Worm (Caenorhabditis elegans) whole organism, young adult: ENCODE measurements around the gene B0280.11.
A peak's percentile ranks its signal among the peaks of the same experiment; 100 is the strongest.

Source experiments
- B0035.1 ChIP-seq: sonication (generic microtip); optimal IDR thresholded peaks from 2 replicates; lab custom pipeline; 2016; ENCODE audit warnings: missing genetic modification characterization, mild to moderate bottlenecking, missing compliant biosample characterization, missing genotype, missing genetic modification reagents
- F23B12.7 ChIP-seq: sonication (generic microtip); optimal IDR thresholded peaks from 2 replicates; lab custom pipeline; 2017; ENCODE audit warnings: missing genetic modification characterization, mild to moderate bottlenecking, missing compliant biosample characterization, antibody characterized with exemption, moderate library complexity; ENCODE audit not compliant: insufficient read depth
- F33H1.4 ChIP-seq: fragments of 200-800 bp; sonication (Bioruptor generic); IDR thresholded peaks from 2 replicates; pipeline ENCODE4 v1.3.6; 2022; ENCODE audit warnings: missing genetic modification reagents, missing genetic modification characterization, missing compliant biosample characterization
- F37B4.10 ChIP-seq: fragments of 200-800 bp; sonication (Bioruptor generic); IDR thresholded peaks from 2 replicates; pipeline ENCODE4 v1.3.6; 2022; ENCODE audit warnings: missing genetic modification characterization, missing compliant biosample characterization
- F39B2.1 ChIP-seq: fragments of 200-800 bp; sonication (Bioruptor generic); IDR thresholded peaks from 2 replicates; pipeline ENCODE4 v1.3.6; 2022; ENCODE audit warnings: missing genetic modification reagents, missing genetic modification characterization, missing compliant biosample characterization
- F55B11.4 ChIP-seq: sonication (generic microtip); optimal IDR thresholded peaks from 2 replicates; lab custom pipeline; 2016; ENCODE audit warnings: missing compliant biosample characterization, missing genetic modification characterization, borderline replicate concordance; ENCODE audit not compliant: insufficient read depth
- F57A8.1 ChIP-seq: fragments of 200-800 bp; sonication (Bioruptor generic); optimal IDR thresholded peaks from 2 replicates; lab custom pipeline; 2018; ENCODE audit warnings: mild to moderate bottlenecking, missing genetic modification characterization, moderate library complexity, missing compliant biosample characterization
- F57C9.4 ChIP-seq: sonication (generic microtip); optimal IDR thresholded peaks from 2 replicates; lab custom pipeline; 2017; ENCODE audit warnings: mild to moderate bottlenecking, missing genetic modification characterization, missing compliant biosample characterization
- T26A5.8 ChIP-seq: sonication (generic microtip); optimal IDR thresholded peaks from 2 replicates; lab custom pipeline; 2016; ENCODE audit warnings: missing genetic modification characterization, missing compliant biosample characterization
- Y53F4B.3 ChIP-seq: fragments of 200-800 bp; sonication (Bioruptor generic); IDR thresholded peaks from 2 replicates; pipeline ENCODE4 v1.3.6; 2022; ENCODE audit warnings: missing genetic modification reagents, missing genetic modification characterization, missing compliant biosample characterization
- Y56A3A.18 ChIP-seq: fragments of 200-800 bp; sonication (Bioruptor generic); IDR thresholded peaks from 2 replicates; pipeline ENCODE4 v1.3.6; 2022; ENCODE audit warnings: missing genetic modification reagents, missing genetic modification characterization, missing compliant biosample characterization
- Y67H2A.10 ChIP-seq: fragments of 200-800 bp; sonication (Bioruptor generic); conservative IDR thresholded peaks from 2 replicates; pipeline ENCODE4 v1.3.6; 2022; ENCODE audit warnings: missing genetic modification reagents, missing genetic modification characterization, missing compliant biosample characterization
- Y79H2A.3 ChIP-seq: fragments of 200-800 bp; sonication (Bioruptor generic); conservative IDR thresholded peaks from 2 replicates; pipeline ENCODE4 v1.3.6; 2022; ENCODE audit warnings: missing genetic modification reagents, missing genetic modification characterization, missing compliant biosample characterization
- ZK185.1 ChIP-seq: sonication (generic microtip); optimal IDR thresholded peaks from 2 replicates; lab custom pipeline; 2016; ENCODE audit warnings: mild to moderate bottlenecking, missing genetic modification characterization, missing compliant biosample characterization; ENCODE audit not compliant: poor library complexity, severe bottlenecking
- aptf-2 ChIP-seq: fragments of 200-800 bp; sonication (Bioruptor generic); conservative IDR thresholded peaks from 2 replicates; pipeline ENCODE4 v1.3.6; 2022; ENCODE audit warnings: missing genetic modification reagents, missing genetic modification characterization, missing compliant biosample characterization
- aptf-3 ChIP-seq: fragments of 200-800 bp; sonication (Bioruptor generic); IDR thresholded peaks from 2 replicates; pipeline ENCODE4 v1.3.6; 2022; ENCODE audit warnings: missing genetic modification characterization, missing compliant biosample characterization
- attf-3 ChIP-seq: fragments of 200-800 bp; sonication (Bioruptor generic); conservative IDR thresholded peaks from 2 replicates; pipeline ENCODE4 v1.3.6; 2022; ENCODE audit warnings: missing genetic modification reagents, missing genetic modification characterization, missing compliant biosample characterization
- ceh-79 ChIP-seq: sonication (generic microtip); optimal IDR thresholded peaks from 2 replicates; lab custom pipeline; 2017; ENCODE audit warnings: mild to moderate bottlenecking, missing genetic modification characterization, missing compliant biosample characterization
- chd-7 ChIP-seq: sonication (generic microtip); optimal IDR thresholded peaks from 2 replicates; lab custom pipeline; 2016; ENCODE audit warnings: mild to moderate bottlenecking, missing genetic modification characterization, moderate library complexity, missing compliant biosample characterization
- die-1 ChIP-seq: sonication (generic microtip); optimal IDR thresholded peaks from 2 replicates; lab custom pipeline; 2016; ENCODE audit warnings: missing genotype, mild to moderate bottlenecking, missing genetic modification characterization, missing compliant biosample characterization
- dpff-1 ChIP-seq: sonication (generic microtip); optimal IDR thresholded peaks from 2 replicates; lab custom pipeline; 2017; ENCODE audit warnings: mild to moderate bottlenecking, missing genetic modification characterization, missing compliant biosample characterization
- dpl-1 ChIP-seq: fragments of 150-350 bp; optimal IDR thresholded peaks from 2 replicates; lab custom pipeline; 2014; ENCODE audit warnings: missing biosample characterization, missing genetic modification reagents, missing genetic modification characterization
- egl-18 ChIP-seq: fragments of 200-800 bp; sonication (Bioruptor generic); IDR thresholded peaks from 2 replicates; pipeline ENCODE4 v1.3.6; 2022; ENCODE audit warnings: missing genetic modification reagents, missing genetic modification characterization, missing compliant biosample characterization
- egrh-3 ChIP-seq: fragments of 200-800 bp; sonication (Bioruptor generic); IDR thresholded peaks from 2 replicates; pipeline ENCODE4 v1.3.6; 2022; ENCODE audit warnings: missing genetic modification reagents, missing genetic modification characterization, missing compliant biosample characterization
- fkh-3 ChIP-seq: sonication (generic microtip); optimal IDR thresholded peaks from 2 replicates; lab custom pipeline; 2016; ENCODE audit warnings: mild to moderate bottlenecking, missing genetic modification characterization, missing compliant biosample characterization
- him-1 ChIP-seq: sonication (generic microtip); optimal IDR thresholded peaks from 2 replicates; lab custom pipeline; 2016; ENCODE audit warnings: missing genotype, missing genetic modification reagents, missing genetic modification characterization, missing compliant biosample characterization
- hlh-12 ChIP-seq: sonication (generic microtip); optimal IDR thresholded peaks from 2 replicates; lab custom pipeline; 2016; ENCODE audit warnings: missing genetic modification characterization, missing compliant biosample characterization
- hmg-20 ChIP-seq: fragments of 200-800 bp; sonication (Bioruptor generic); IDR thresholded peaks from 2 replicates; pipeline ENCODE4 v1.3.6; 2022; ENCODE audit warnings: missing genetic modification reagents, missing genetic modification characterization, missing compliant biosample characterization
- hsf-1 ChIP-seq: fragments of 200-800 bp; sonication (Bioruptor generic); IDR thresholded peaks from 2 replicates; pipeline ENCODE4 v1.3.6; 2022; ENCODE audit warnings: missing genetic modification reagents, missing genetic modification characterization, missing compliant biosample characterization
- lag-1 ChIP-seq: fragments of 200-800 bp; sonication (Bioruptor generic); IDR thresholded peaks from 2 replicates; pipeline ENCODE4 v1.3.6; 2022; ENCODE audit warnings: missing genetic modification reagents, missing genetic modification characterization, missing compliant biosample characterization
- lin-26 ChIP-seq: fragments of 200-800 bp; sonication (Bioruptor generic); IDR thresholded peaks from 2 replicates; pipeline ENCODE4 v1.3.6; 2022; ENCODE audit warnings: missing genetic modification reagents, missing genetic modification characterization, missing compliant biosample characterization
- lsy-27 ChIP-seq: sonication (generic microtip); optimal IDR thresholded peaks from 2 replicates; lab custom pipeline; 2017; ENCODE audit warnings: missing genetic modification characterization, mild to moderate bottlenecking, missing compliant biosample characterization, antibody characterized with exemption, missing genotype, borderline replicate concordance; ENCODE audit not compliant: insufficient read depth
- madf-3 ChIP-seq: fragments of 200-800 bp; sonication (Bioruptor generic); IDR thresholded peaks from 2 replicates; pipeline ENCODE4 v1.3.6; 2022; ENCODE audit warnings: missing genetic modification reagents, missing genetic modification characterization, missing compliant biosample characterization
- nfya-1 ChIP-seq: sonication (generic microtip); optimal IDR thresholded peaks from 2 replicates; lab custom pipeline; 2017; ENCODE audit warnings: antibody characterized with exemption, missing compliant biosample characterization, missing genetic modification characterization, borderline replicate concordance; ENCODE audit not compliant: insufficient read depth
- nfya-2 ChIP-seq: fragments of 200-800 bp; sonication (Bioruptor generic); IDR thresholded peaks from 2 replicates; pipeline ENCODE4 v1.3.6; 2022; ENCODE audit warnings: missing genetic modification reagents, missing genetic modification characterization, missing compliant biosample characterization
- nhr-179 ChIP-seq: sonication (generic microtip); optimal IDR thresholded peaks from 2 replicates; lab custom pipeline; 2016; ENCODE audit warnings: mild to moderate bottlenecking, missing genetic modification characterization, missing compliant biosample characterization
- nhr-80 ChIP-seq: sonication (generic microtip); optimal IDR thresholded peaks from 2 replicates; lab custom pipeline; 2016; ENCODE audit warnings: missing genetic modification characterization, missing compliant biosample characterization
- pbrm-1 ChIP-seq: fragments of 200-800 bp; sonication (Bioruptor generic); IDR thresholded peaks from 2 replicates; pipeline ENCODE4 v1.3.6; 2022; ENCODE audit warnings: missing genetic modification reagents, missing genetic modification characterization, missing compliant biosample characterization
- pha-4 ChIP-seq: fragments of 150-350 bp; sonication (generic microtip); optimal IDR thresholded peaks from 2 replicates; lab custom pipeline; 2014; ENCODE audit warnings: missing biosample characterization, missing genetic modification reagents, missing genetic modification characterization
- sdz-38 ChIP-seq: sonication (generic microtip); optimal IDR thresholded peaks from 2 replicates; lab custom pipeline; 2016; ENCODE audit warnings: missing genotype, missing genetic modification characterization, missing compliant biosample characterization
- snpc-1.3 ChIP-seq: sonication (generic microtip); optimal IDR thresholded peaks from 2 replicates; lab custom pipeline; 2017; ENCODE audit warnings: missing genetic modification characterization, mild to moderate bottlenecking, missing compliant biosample characterization, antibody characterized with exemption, moderate library complexity, missing genotype, missing genetic modification reagents; ENCODE audit not compliant: insufficient read depth
- sptf-2 ChIP-seq: fragments of 200-800 bp; sonication (Bioruptor generic); optimal IDR thresholded peaks from 2 replicates; lab custom pipeline; 2018; ENCODE audit warnings: mild to moderate bottlenecking, missing genetic modification characterization, missing compliant biosample characterization
- unc-62 ChIP-seq: fragments of 150-350 bp; optimal IDR thresholded peaks from 2 replicates; lab custom pipeline; 2014; ENCODE audit warnings: missing biosample characterization, missing genetic modification reagents, missing genetic modification characterization
- xnd-1 ChIP-seq: sonication (generic microtip); optimal IDR thresholded peaks from 2 replicates; lab custom pipeline; 2016; ENCODE audit warnings: missing genotype, missing genetic modification reagents, missing genetic modification characterization, missing compliant biosample characterization
- zim-3 ChIP-seq: sonication (generic microtip); optimal IDR thresholded peaks from 2 replicates; lab custom pipeline; 2017; ENCODE audit warnings: mild to moderate bottlenecking, missing genetic modification characterization, moderate library complexity, missing compliant biosample characterization
- ztf-25 ChIP-seq: fragments of 200-800 bp; sonication (Bioruptor generic); IDR thresholded peaks from 2 replicates; pipeline ENCODE4 v1.3.6; 2022; ENCODE audit warnings: missing genetic modification reagents, missing genetic modification characterization, missing compliant biosample characterization
- ztf-28 ChIP-seq: fragments of 200-800 bp; sonication (Bioruptor generic); IDR thresholded peaks from 2 replicates; pipeline ENCODE4 v1.3.6; 2022; ENCODE audit warnings: missing genetic modification reagents, missing genetic modification characterization, missing compliant biosample characterization
- ztf-6 ChIP-seq: fragments of 200-800 bp; sonication (Bioruptor generic); IDR thresholded peaks from 2 replicates; pipeline ENCODE4 v1.3.6; 2022; ENCODE audit warnings: missing genetic modification reagents, missing genetic modification characterization, missing compliant biosample characterization

The B0280.11 gene

ce11 chrIII:7141285-7141715, 3.2 kb upstream of the B0280.11 start (continued):
- TF ChIP-seq pbrm-1: peak; percentile 98
- TF ChIP-seq sdz-38: no peak
- TF ChIP-seq F57A8.1 (GFP tag; lab: Kevin White, UChicago): no peak
- peak; percentile 29; the same call in 1 of the 2 replicates for TF ChIP-seq aptf-2 (GFP tag; lab: Robert Waterston, UW)
- TF ChIP-seq Y79H2A.3 (GFP tag; lab: Robert Waterston, UW): no peak
- TF ChIP-seq Y56A3A.18 (GFP tag; lab: Robert Waterston, UW): peak; percentile 72; the same call in 1 of the 2 replicates
- TF ChIP-seq dpl-1 (GFP tag; lab: Kevin White, UChicago): no peak
- no peak for TF ChIP-seq B0035.1 (tag; lab: Kevin White, UChicago)
- no peak for TF ChIP-seq unc-62
- TF ChIP-seq lin-26: peak; percentile 67
- TF ChIP-seq ceh-79 (tag; lab: Kevin White, UChicago): peak; percentile 41
- TF ChIP-seq T26A5.8: peak; percentile 13
- peak; percentile 21 for TF ChIP-seq lsy-27 (tag; lab: Kevin White, UChicago)
- TF ChIP-seq ztf-6 (GFP tag; lab: Robert Waterston, UW): no peak
- TF ChIP-seq xnd-1 (tag; lab: Kevin White, UChicago): peak; percentile 22
- no peak for TF ChIP-seq nfya-2 (GFP tag; lab: Robert Waterston, UW)
- TF ChIP-seq F55B11.4: no peak
- TF ChIP-seq him-1 (tag; lab: Kevin White, UChicago): peak; percentile 91
- no peak for TF ChIP-seq nhr-179 (tag; lab: Kevin White, UChicago)
- TF ChIP-seq F37B4.10 (GFP tag; lab: Robert Waterston, UW): no peak
- peak; percentile 40 for TF ChIP-seq F57C9.4 (tag; lab: Kevin White, UChicago)
- peak; percentile 40 for TF ChIP-seq chd-7
- TF ChIP-seq aptf-3 (GFP tag; lab: Robert Waterston, UW): no peak
- peak; percentile 92 for TF ChIP-seq fkh-3 (tag; lab: Kevin White, UChicago)
- TF ChIP-seq ztf-25: 0 out of 2 replicates have a peak, but pooled peaks have one; percentile 36
- TF ChIP-seq hsf-1: peak; percentile 75
- TF ChIP-seq egrh-3 (GFP tag; lab: Robert Waterston, UW): peak; percentile 38; the same call in 1 of the 2 replicates
- TF ChIP-seq nfya-1 (tag; lab: Kevin White, UChicago): no peak
- no peak for TF ChIP-seq zim-3 (tag; lab: Kevin White, UChicago)
- peak; percentile 63 for TF ChIP-seq nhr-80
- 0 out of 2 replicates have a peak, but pooled peaks have one; percentile 31 for TF ChIP-seq hmg-20 (GFP tag; lab: Robert Waterston, UW)
- TF ChIP-seq F39B2.1 (GFP tag; lab: Robert Waterston, UW): no peak
- TF ChIP-seq egl-18 (GFP tag; lab: Robert Waterston, UW): 0 out of 2 replicates have a peak, but pooled peaks have one; percentile 32
- peak; percentile 43 for TF ChIP-seq die-1 (tag; lab: Kevin White, UChicago)
- peak; percentile 95 for TF ChIP-seq snpc-1.3 (tag; lab: Kevin White, UChicago)
- TF ChIP-seq ZK185.1 (tag; lab: Kevin White, UChicago): no peak
- peak; percentile 75 for TF ChIP-seq F23B12.7 (tag; lab: Kevin White, UChicago)
- TF ChIP-seq attf-3: peak; percentile 61; the same call in 1 of the 2 replicates
- TF ChIP-seq sptf-2: no peak
- no peak for TF ChIP-seq Y53F4B.3 (GFP tag; lab: Robert Waterston, UW)
- TF ChIP-seq dpff-1 (tag; lab: Kevin White, UChicago): peak; percentile 90
- TF ChIP-seq pha-4 (tag; lab: Kevin White, UChicago): no peak
- TF ChIP-seq hlh-12 (tag; lab: Kevin White, UChicago): no peak
- no peak for TF ChIP-seq madf-3
- TF ChIP-seq ztf-28 (GFP tag; lab: Robert Waterston, UW): no peak
- no peak for TF ChIP-seq Y67H2A.10 (GFP tag; lab: Robert Waterston, UW)
- TF ChIP-seq F33H1.4 (GFP tag; lab: Robert Waterston, UW): peak; percentile 51; the same call in 1 of the 2 replicates
- TF ChIP-seq lag-1: no peak
